Fruit fly (Drosophila melanogaster) whole organism, embryonic: ENCODE measurements around the gene scrib.
A peak's percentile ranks its signal among the peaks of the same experiment; 100 is the strongest.

Experiments
- CG10209 ChIP-seq: fragments of 200-800 bp; sonication (Bioruptor generic); optimal IDR thresholded peaks from 3 replicates; lab custom pipeline; 2017; ENCODE audit warnings: missing biosample characterization, mild to moderate bottlenecking, missing genetic modification characterization, missing genetic modification reagents
- CG1024 ChIP-seq: fragments of 200-800 bp; sonication (Bioruptor generic); IDR thresholded peaks from 2 replicates; pipeline ENCODE4 v1.3.6; 2022; ENCODE audit warnings: missing biosample characterization, missing genetic modification characterization
- CG10654 ChIP-seq: fragments of 200-800 bp; sonication (Bioruptor generic); optimal IDR thresholded peaks from 2 replicates; lab custom pipeline; 2016; ENCODE audit warnings: missing biosample characterization, missing genetic modification characterization
- CG11560 ChIP-seq: fragments of 200-800 bp; sonication (Bioruptor generic); IDR thresholded peaks from 3 replicates; pipeline ENCODE4 v1.3.6; 2022; ENCODE audit warnings: missing biosample characterization, missing genetic modification characterization
- CG11695 ChIP-seq: fragments of 200-800 bp; sonication (Bioruptor generic); IDR thresholded peaks from 3 replicates; pipeline ENCODE4 v1.3.6; 2022; ENCODE audit warnings: missing biosample characterization, missing genetic modification characterization
- CG13287 ChIP-seq: fragments of 200-800 bp; sonication (Bioruptor generic); IDR thresholded peaks from 2 replicates; pipeline ENCODE4 v1.3.6; 2022; ENCODE audit warnings: missing biosample characterization, missing genetic modification characterization; ENCODE audit not compliant: partially characterized antibody
- CG17612 ChIP-seq: fragments of 200-800 bp; sonication (Bioruptor generic); IDR thresholded peaks from 2 replicates; pipeline ENCODE4 v1.3.6; 2022; ENCODE audit warnings: missing biosample characterization, missing genetic modification characterization
- CG1832 ChIP-seq: fragments of 200-800 bp; sonication (Bioruptor generic); optimal IDR thresholded peaks from 2 replicates; lab custom pipeline; 2017; ENCODE audit warnings: missing biosample characterization, mild to moderate bottlenecking, missing genetic modification characterization, inconsistent platforms
- CG2875 ChIP-seq: fragments of 200-800 bp; sonication (Bioruptor generic); optimal IDR thresholded peaks from 2 replicates; lab custom pipeline; 2017; ENCODE audit warnings: missing biosample characterization, mild to moderate bottlenecking, missing genetic modification characterization, missing genetic modification reagents
- CG31224 ChIP-seq: fragments of 200-800 bp; sonication (Bioruptor generic); IDR thresholded peaks from 2 replicates; pipeline ENCODE4 v1.3.6; 2022; ENCODE audit warnings: missing biosample characterization, missing genetic modification characterization
- CG32532 ChIP-seq: fragments of 200-800 bp; sonication (Bioruptor generic); IDR thresholded peaks from 2 replicates; pipeline ENCODE4 v1.3.6; 2022; ENCODE audit warnings: missing biosample characterization, missing genetic modification characterization
- CG34376 ChIP-seq: fragments of 200-800 bp; sonication (Bioruptor generic); optimal IDR thresholded peaks from 2 replicates; lab custom pipeline; 2018; ENCODE audit warnings: missing biosample characterization, mild to moderate bottlenecking, missing genetic modification characterization
- CG34422 ChIP-seq: fragments of 200-800 bp; sonication (Bioruptor generic); IDR thresholded peaks from 3 replicates; pipeline ENCODE4 v1.3.6; 2022; ENCODE audit warnings: missing biosample characterization, missing genetic modification characterization
- CG4328 ChIP-seq: fragments of 200-800 bp; sonication (Bioruptor generic); optimal IDR thresholded peaks from 3 replicates; lab custom pipeline; 2017; ENCODE audit warnings: missing biosample characterization, missing genetic modification reagents, missing genetic modification characterization
- CG6683 ChIP-seq: fragments of 200-800 bp; sonication (Bioruptor generic); optimal IDR thresholded peaks from 2 replicates; lab custom pipeline; 2017; ENCODE audit warnings: missing biosample characterization, mild to moderate bottlenecking, missing genetic modification characterization, missing genetic modification reagents
- CG9437 ChIP-seq: fragments of 200-800 bp; sonication (Bioruptor generic); optimal IDR thresholded peaks from 2 replicates; lab custom pipeline; 2018; ENCODE audit warnings: missing biosample characterization, mild to moderate bottlenecking, missing genetic modification characterization
- CkIIα-i1 ChIP-seq: fragments of 200-800 bp; sonication (Bioruptor generic); IDR thresholded peaks from 2 replicates; pipeline ENCODE4 v1.3.6; 2022; ENCODE audit warnings: missing biosample characterization, missing genetic modification characterization
- Doc3 ChIP-seq: fragments of 200-800 bp; sonication (Bioruptor generic); IDR thresholded peaks from 3 replicates; pipeline ENCODE4 v1.3.6; 2022; ENCODE audit warnings: missing biosample characterization, missing genetic modification characterization; ENCODE audit not compliant: partially characterized antibody
- E2f1 ChIP-seq: fragments of 200-800 bp; sonication (Bioruptor generic); IDR thresholded peaks from 2 replicates; pipeline ENCODE4 v1.3.6; 2022; ENCODE audit warnings: missing biosample characterization, missing genetic modification characterization
- Fer2 ChIP-seq: fragments of 200-800 bp; sonication (Bioruptor generic); optimal IDR thresholded peaks from 2 replicates; lab custom pipeline; 2018; ENCODE audit warnings: missing biosample characterization, mild to moderate bottlenecking, missing genetic modification characterization, moderate library complexity
- HLH54F ChIP-seq: fragments of 200-800 bp; sonication (Bioruptor generic); optimal IDR thresholded peaks from 3 replicates; lab custom pipeline; 2016; ENCODE audit warnings: missing biosample characterization, missing genetic modification characterization
- Hand ChIP-seq: fragments of 200-800 bp; sonication (Bioruptor generic); optimal IDR thresholded peaks from 2 replicates; lab custom pipeline; 2017; ENCODE audit warnings: mild to moderate bottlenecking, missing biosample characterization, missing genetic modification reagents, missing genetic modification characterization
- HmgZ ChIP-seq: fragments of 200-800 bp; sonication (Bioruptor generic); optimal IDR thresholded peaks from 2 replicates; lab custom pipeline; 2018; ENCODE audit warnings: missing biosample characterization, mild to moderate bottlenecking, missing genetic modification characterization
- Hmr ChIP-seq: fragments of 200-800 bp; sonication (Bioruptor generic); optimal IDR thresholded peaks from 3 replicates; lab custom pipeline; 2017; ENCODE audit warnings: mild to moderate bottlenecking, missing biosample characterization, missing genetic modification reagents, missing genetic modification characterization
- Jarid2 ChIP-seq: fragments of 200-800 bp; sonication (Bioruptor generic); optimal IDR thresholded peaks from 3 replicates; lab custom pipeline; 2017; ENCODE audit warnings: mild to moderate bottlenecking, missing biosample characterization, missing genetic modification reagents, missing genetic modification characterization
- Med ChIP-seq: fragments of 200-800 bp; sonication (Bioruptor generic); peaks from one replicate; lab custom pipeline; 2016; ENCODE audit warnings: missing biosample characterization, missing genetic modification characterization, mild to moderate bottlenecking, inconsistent platforms, moderate library complexity
- Mrtf ChIP-seq: fragments of 200-800 bp; sonication (Bioruptor generic); IDR thresholded peaks from 3 replicates; pipeline ENCODE4 v1.3.6; 2022; ENCODE audit warnings: missing biosample characterization, missing genetic modification characterization
- NC2α ChIP-seq: fragments of 200-800 bp; sonication (Bioruptor generic); optimal IDR thresholded peaks from 2 replicates; lab custom pipeline; 2016; ENCODE audit warnings: missing biosample characterization, missing genetic modification characterization
- Pdp1 ChIP-seq, 2 experiments: fragments of 200-800 bp; sonication (Bioruptor generic); optimal IDR thresholded peaks; 3 replicates each; lab custom pipeline; 2016; ENCODE audit warnings: missing biosample characterization in 2 of 2, missing genetic modification characterization in 2 of 2, mild to moderate bottlenecking in 1 of 2, moderate library complexity in 1 of 2
- Taf1 ChIP-seq: fragments of 200-800 bp; sonication (Bioruptor generic); IDR thresholded peaks from 2 replicates; pipeline ENCODE4 v1.3.6; 2022; ENCODE audit warnings: missing biosample characterization, missing genetic modification characterization
- Trl ChIP-seq, 3 experiments: fragments of >200 bp in 2 of 3; fragments of 200-800 bp in 1 of 3; sonication (Bioruptor generic) in 1 of 3; optimal IDR thresholded peaks; 2 replicates in 1 of 3; 3 replicates in 2 of 3; lab custom pipeline; 2016 to 2017; ENCODE audit warnings: missing biosample characterization in 1 of 3, missing genetic modification characterization in 1 of 3
- ab ChIP-seq: fragments of 200-800 bp; sonication (Bioruptor generic); optimal IDR thresholded peaks from 2 replicates; lab custom pipeline; 2016; ENCODE audit warnings: missing biosample characterization, missing genetic modification characterization
- al ChIP-seq: fragments of 200-800 bp; sonication (Bioruptor generic); IDR thresholded peaks from 2 replicates; pipeline ENCODE4 v1.3.6; 2022; ENCODE audit warnings: missing biosample characterization, missing genetic modification characterization
- crol ChIP-seq: fragments of 200-800 bp; sonication (Bioruptor generic); IDR thresholded peaks from 2 replicates; pipeline ENCODE4 v1.3.6; 2022; ENCODE audit warnings: missing biosample characterization, missing genetic modification characterization
- dati ChIP-seq: fragments of 200-800 bp; sonication (Bioruptor generic); IDR thresholded peaks from 2 replicates; pipeline ENCODE4 v1.3.6; 2022; ENCODE audit warnings: missing biosample characterization, missing genetic modification characterization
- ems ChIP-seq: fragments of 200-800 bp; sonication (Bioruptor generic); optimal IDR thresholded peaks from 3 replicates; lab custom pipeline; 2016; ENCODE audit warnings: missing biosample characterization, missing genetic modification characterization
- fu2 ChIP-seq: fragments of 200-800 bp; sonication (Bioruptor generic); optimal IDR thresholded peaks from 2 replicates; lab custom pipeline; 2016; ENCODE audit warnings: missing biosample characterization, missing genetic modification characterization
- kay ChIP-seq: fragments of 200-800 bp; sonication (Bioruptor generic); optimal IDR thresholded peaks from 2 replicates; lab custom pipeline; 2016; ENCODE audit warnings: missing biosample characterization, missing genetic modification characterization
- lbe ChIP-seq: fragments of 200-800 bp; sonication (Bioruptor generic); optimal IDR thresholded peaks from 2 replicates; lab custom pipeline; 2016; ENCODE audit warnings: missing biosample characterization, mild to moderate bottlenecking, missing genetic modification characterization
- lilli ChIP-seq: fragments of 200-800 bp; sonication (Bioruptor generic); optimal IDR thresholded peaks from 3 replicates; lab custom pipeline; 2016; ENCODE audit warnings: missing biosample characterization, missing genetic modification characterization
- mld ChIP-seq: fragments of 200-800 bp; sonication (Bioruptor generic); IDR thresholded peaks from 3 replicates; pipeline ENCODE4 v1.3.6; 2022; ENCODE audit warnings: missing biosample characterization, missing genetic modification characterization; ENCODE audit not compliant: partially characterized antibody
- nmo ChIP-seq: fragments of 200-800 bp; sonication (Bioruptor generic); optimal IDR thresholded peaks from 2 replicates; lab custom pipeline; 2018; ENCODE audit warnings: missing biosample characterization, mild to moderate bottlenecking, missing genetic modification characterization, moderate library complexity
- oc ChIP-seq: fragments of 200-800 bp; sonication (Bioruptor generic); optimal IDR thresholded peaks from 2 replicates; lab custom pipeline; 2018; ENCODE audit warnings: missing biosample characterization, mild to moderate bottlenecking, missing genetic modification characterization, moderate library complexity
- odd ChIP-seq: fragments of 200-800 bp; sonication (Bioruptor generic); optimal IDR thresholded peaks from 2 replicates; lab custom pipeline; 2017; ENCODE audit warnings: missing biosample characterization, mild to moderate bottlenecking, missing genetic modification characterization
- repo ChIP-seq: fragments of 200-800 bp; sonication (Bioruptor generic); optimal IDR thresholded peaks from 2 replicates; lab custom pipeline; 2016; ENCODE audit warnings: missing biosample characterization, missing genetic modification characterization
- salm ChIP-seq: fragments of 200-800 bp; sonication (Bioruptor generic); optimal IDR thresholded peaks from 2 replicates; lab custom pipeline; 2018; ENCODE audit warnings: missing biosample characterization, mild to moderate bottlenecking, missing genetic modification characterization
- sens ChIP-seq: fragments of 200-800 bp; sonication (Bioruptor generic); peaks from one replicate; lab custom pipeline; 2016; ENCODE audit warnings: missing biosample characterization, missing genetic modification characterization
- vvl ChIP-seq: fragments of 200-800 bp; sonication (Bioruptor generic); IDR thresholded peaks from 2 replicates; pipeline ENCODE4 v1.3.6; 2022; ENCODE audit warnings: missing biosample characterization, missing genetic modification characterization
- z ChIP-seq: fragments of 200-800 bp; sonication (Bioruptor generic); IDR thresholded peaks from 3 replicates; pipeline ENCODE4 v1.3.6; 2022; ENCODE audit warnings: missing biosample characterization, missing genetic modification characterization
- zen2 ChIP-seq: fragments of 200-800 bp; sonication (Bioruptor generic); IDR thresholded peaks from 3 replicates; pipeline ENCODE4 v1.3.6; 2022; ENCODE audit warnings: missing biosample characterization, missing genetic modification characterization; ENCODE audit not compliant: partially characterized antibody

scrib gene

dm6 chr3R:26568137-26568727, 32.1 kb downstream of the scrib start (continued):
- TF ChIP-seq CG10209: no peak
- TF ChIP-seq E2f1 (GFP tag; lab: Robert Waterston, UW): no peak
- TF ChIP-seq CG17612 (GFP tag; lab: Robert Waterston, UW): no peak
- TF ChIP-seq repo (GFP tag; lab: Kevin White, UChicago): no peak
- peak; percentile 25; the same call in 1 of the 3 replicates for TF ChIP-seq CG34422
- peak; percentile 47 for TF ChIP-seq HmgZ (tag; lab: Kevin White, UChicago)
- peak; percentile 43 for TF ChIP-seq Hmr (GFP tag; lab: Kevin White, UChicago)
- TF ChIP-seq Taf1: no peak
- TF ChIP-seq CG10654: no peak
- peak; percentile 38 for TF ChIP-seq odd (GFP tag; lab: Kevin White, UChicago)
- TF ChIP-seq CG2875 (GFP tag; lab: Kevin White, UChicago): no peak
- no peak for TF ChIP-seq CG11560 (tag; lab: Robert Waterston, UW)
- TF ChIP-seq Doc3 (GFP tag; lab: Robert Waterston, UW): no peak
- TF ChIP-seq NC2α (GFP tag; lab: Kevin White, UChicago): no peak
- no peak for TF ChIP-seq mld (GFP tag; lab: Robert Waterston, UW)
- TF ChIP-seq z: peak; percentile 90
- no peak for TF ChIP-seq CG1024 (GFP tag; lab: Robert Waterston, UW)
- TF ChIP-seq CG31224 (GFP tag; lab: Robert Waterston, UW): no peak
- no peak for TF ChIP-seq dati
- TF ChIP-seq Med (GFP tag; lab: Kevin White, UChicago): peak; percentile 76
- TF ChIP-seq Mrtf (GFP tag; lab: Robert Waterston, UW): no peak
- TF ChIP-seq kay (GFP tag; lab: Kevin White, UChicago): peak; percentile 6
- no peak for TF ChIP-seq CG11695 (GFP tag; lab: Robert Waterston, UW)
- no peak for TF ChIP-seq lilli
- TF ChIP-seq CG32532 (GFP tag; lab: Robert Waterston, UW): no peak
- peak in 1 of 2 experiments; percentile 75 for TF ChIP-seq Pdp1 (GFP tag; optimal IDR thresholded peaks at IDR 0.05; lab: Kevin White, UChicago)
- TF ChIP-seq lbe: no peak
- TF ChIP-seq CG6683 (GFP tag; lab: Kevin White, UChicago): no peak
- TF ChIP-seq Hand (GFP tag; lab: Kevin White, UChicago): no peak
- no peak for TF ChIP-seq CG9437 (GFP tag; lab: Kevin White, UChicago)
- TF ChIP-seq sens (GFP tag; lab: Kevin White, UChicago): peak; percentile 68
- no peak for TF ChIP-seq ems (GFP tag; lab: Kevin White, UChicago)
- no peak for TF ChIP-seq Jarid2
- no peak for TF ChIP-seq salm (tag; lab: Kevin White, UChicago)
- no peak for TF ChIP-seq CkIIα-i1 (GFP tag; lab: Robert Waterston, UW)
- TF ChIP-seq ab (GFP tag; lab: Kevin White, UChicago): no peak
- no peak for TF ChIP-seq oc (tag; lab: Kevin White, UChicago)
- no peak for TF ChIP-seq crol (GFP tag; lab: Robert Waterston, UW)
- TF ChIP-seq CG13287 (GFP tag; lab: Robert Waterston, UW): no peak
- TF ChIP-seq CG34376 (GFP tag; lab: Kevin White, UChicago): peak; percentile 91
- 0 out of 2 replicates have a peak, but pooled peaks have one; percentile 46 for TF ChIP-seq vvl
- TF ChIP-seq al (GFP tag; lab: Robert Waterston, UW): no peak
- TF ChIP-seq Fer2: no peak
- TF ChIP-seq HLH54F (GFP tag; lab: Kevin White, UChicago): no peak
- peak; percentile 33 to 86 for TF ChIP-seq Trl (optimal IDR thresholded peaks at IDR 0.05; lab: Kevin White, UChicago)
- peak; percentile 21 for TF ChIP-seq Trl (GFP tag; optimal IDR thresholded peaks at IDR 0.05; lab: Kevin White, UChicago)
- no peak for TF ChIP-seq nmo (GFP tag; lab: Kevin White, UChicago)
- no peak for TF ChIP-seq fu2 (GFP tag; lab: Kevin White, UChicago)
- peak; percentile 14 for TF ChIP-seq CG4328 (GFP tag; lab: Kevin White, UChicago)
- no peak for TF ChIP-seq CG1832
- no peak for TF ChIP-seq zen2 (GFP tag; lab: Robert Waterston, UW)
